Worm (Caenorhabditis elegans) whole organism, young adult: ENCODE data around the gene F10G7.9.

Experiments used
- F52B5.7 ChIP-seq: sonication (generic microtip); optimal IDR thresholded peaks from 2 replicates; lab custom pipeline; 2016; ENCODE audit warnings: mild to moderate bottlenecking, missing genetic modification characterization, missing compliant biosample characterization
- T07F8.4 ChIP-seq: sonication (generic microtip); optimal IDR thresholded peaks from 2 replicates; lab custom pipeline; 2016; ENCODE audit warnings: mild to moderate bottlenecking, missing genetic modification characterization, moderate library complexity, missing compliant biosample characterization
- ama-1 ChIP-seq, 3 experiments: fragments of 150-350 bp in 1 of 3; sonication (generic microtip) in 2 of 3; optimal IDR thresholded peaks; 2 replicates each; lab custom pipeline; 2014 to 2018; ENCODE audit warnings: missing biosample characterization in 2 of 3, missing genetic modification characterization in 2 of 3, missing genetic modification reagents in 2 of 3
- cebp-1 ChIP-seq, 2 experiments: fragments of 200-800 bp in 1 of 2; sonication (Bioruptor generic) in 1 of 2; sonication (generic microtip) in 1 of 2; IDR thresholded peaks in 1 of 2; optimal IDR thresholded peaks in 1 of 2; 2 replicates each; pipeline versions ENCODE4 v1.3.6 to Lab custom; 2017 to 2022; ENCODE audit warnings: missing compliant biosample characterization in 2 of 2, missing genetic modification characterization in 2 of 2, mild to moderate bottlenecking in 1 of 2, missing genetic modification reagents in 1 of 2, moderate library complexity in 1 of 2
- chd-7 ChIP-seq: sonication (generic microtip); optimal IDR thresholded peaks from 2 replicates; lab custom pipeline; 2016; ENCODE audit warnings: mild to moderate bottlenecking, missing genetic modification characterization, moderate library complexity, missing compliant biosample characterization
- dpl-1 ChIP-seq: fragments of 150-350 bp; optimal IDR thresholded peaks from 2 replicates; lab custom pipeline; 2014; ENCODE audit warnings: missing biosample characterization, missing genetic modification reagents, missing genetic modification characterization
- ets-4 ChIP-seq: fragments of 200-800 bp; sonication (Bioruptor generic); optimal IDR thresholded peaks from 2 replicates; lab custom pipeline; 2018; ENCODE audit warnings: mild to moderate bottlenecking, missing genetic modification characterization, missing compliant biosample characterization
- mcd-1 ChIP-seq: fragments of 200-800 bp; sonication (Bioruptor generic); IDR thresholded peaks from 2 replicates; pipeline ENCODE4 v1.3.6; 2022; ENCODE audit warnings: missing genetic modification reagents, missing genetic modification characterization, missing compliant biosample characterization
- nfya-2 ChIP-seq: fragments of 200-800 bp; sonication (Bioruptor generic); IDR thresholded peaks from 2 replicates; pipeline ENCODE4 v1.3.6; 2022; ENCODE audit warnings: missing genetic modification reagents, missing genetic modification characterization, missing compliant biosample characterization
- pha-4 ChIP-seq: fragments of 150-350 bp; sonication (generic microtip); optimal IDR thresholded peaks from 2 replicates; lab custom pipeline; 2014; ENCODE audit warnings: missing biosample characterization, missing genetic modification reagents, missing genetic modification characterization
- sea-2 ChIP-seq: fragments of 200-800 bp; sonication (Bioruptor generic); IDR thresholded peaks from 2 replicates; pipeline ENCODE4 v1.3.6; 2022; ENCODE audit warnings: missing genetic modification characterization, missing compliant biosample characterization
- somi-1 ChIP-seq: fragments of 200-800 bp; sonication (Bioruptor generic); optimal IDR thresholded peaks from 2 replicates; lab custom pipeline; 2018; ENCODE audit warnings: mild to moderate bottlenecking, missing genetic modification characterization, missing compliant biosample characterization

ce11 chrII:4672584-4673110 is 33.6 kb downstream of the F10G7.9 start, which contains the start of the genes clec-140 and hmg-11:
- TF ChIP-seq chd-7 (no peak), somi-1 (no peak), sea-2 (no peak), nfya-2 (GFP tag; lab: Robert Waterston, UW) (no peak), dpl-1 (GFP tag; lab: Kevin White, UChicago) (no peak), ama-1 (optimal IDR thresholded peaks at IDR 0.05; lab: Kevin White, UChicago) (no peak), ama-1 (GFP tag; optimal IDR thresholded peaks at IDR 0.05; lab: Kevin White, UChicago) (no peak), F52B5.7 (tag; lab: Kevin White, UChicago) (no peak), T07F8.4 (no peak), ets-4 (GFP tag; lab: Kevin White, UChicago) (no peak), mcd-1 (0 out of 2 replicates have a peak, but pooled peaks have one; percentile 33), cebp-1 (GFP tag; IDR thresholded peaks at IDR 0.05; lab: Robert Waterston, UW) (no peak), cebp-1 (tag; optimal IDR thresholded peaks at IDR 0.05; lab: Kevin White, UChicago) (no peak), pha-4 (no peak)
